Worm (Caenorhabditis elegans) whole organism, L2 larva: Measurements from ENCODE around the gene T28A11.20.

Source experiments
- lin-39 ChIP-seq: fragments of 150-350 bp; optimal IDR thresholded peaks from 2 replicates; lab custom pipeline; 2014; ENCODE audit warnings: missing biosample characterization, missing genetic modification reagents, missing genetic modification characterization
- lsy-2 ChIP-seq, 2 experiments: fragments of 150-350 bp in 1 of 2; sonication (generic microtip) in 1 of 2; optimal IDR thresholded peaks; 2 replicates each; lab custom pipeline; 2014 to 2017; ENCODE audit warnings: missing biosample characterization in 2 of 2, missing genetic modification characterization in 2 of 2
- mbf-1 ChIP-seq: sonication (generic microtip); optimal IDR thresholded peaks from 2 replicates; lab custom pipeline; 2017; ENCODE audit warnings: missing biosample characterization, missing genetic modification characterization
- nhr-12 ChIP-seq: fragments of 150-350 bp; optimal IDR thresholded peaks from 2 replicates; lab custom pipeline; 2014; ENCODE audit warnings: missing biosample characterization, missing genetic modification characterization
- nhr-237 ChIP-seq: fragments of 150-350 bp; optimal IDR thresholded peaks from 2 replicates; lab custom pipeline; 2014; ENCODE audit warnings: missing biosample characterization, missing genetic modification characterization
- skn-1 ChIP-seq: sonication (generic microtip); optimal IDR thresholded peaks from 2 replicates; lab custom pipeline; 2017; ENCODE audit warnings: missing biosample characterization, missing genetic modification characterization
- snpc-4 ChIP-seq: fragments of 150-350 bp; optimal IDR thresholded peaks from 2 replicates; lab custom pipeline; 2014; ENCODE audit warnings: missing biosample characterization, missing genetic modification characterization
- unc-62 ChIP-seq: fragments of 150-350 bp; optimal IDR thresholded peaks from 2 replicates; lab custom pipeline; 2014; ENCODE audit warnings: missing biosample characterization, missing genetic modification reagents, missing genetic modification characterization
- zag-1 ChIP-seq: fragments of 150-350 bp; optimal IDR thresholded peaks from 2 replicates; lab custom pipeline; 2014; ENCODE audit warnings: missing biosample characterization, missing genetic modification characterization
- ztf-4 ChIP-seq: fragments of 150-350 bp; optimal IDR thresholded peaks from 2 replicates; lab custom pipeline; 2014; ENCODE audit warnings: missing biosample characterization, missing genetic modification characterization

ce11 chrV:3227373-3227772 lies 45.7 kb downstream of the T28A11.20 start, which contains the start of gene K08D9.2:
- TF ChIP-seq mbf-1, result no peak
- no peak for TF ChIP-seq snpc-4 (tag; lab: Kevin White, UChicago)
- TF ChIP-seq ztf-4 (tag; lab: Kevin White, UChicago), result no peak
- no peak for TF ChIP-seq lin-39 (tag; lab: Kevin White, UChicago)
- no peak for TF ChIP-seq zag-1 (tag; lab: Kevin White, UChicago)
- TF ChIP-seq nhr-12 (tag; lab: Kevin White, UChicago), result no peak
- no peak for TF ChIP-seq nhr-237 (tag; lab: Kevin White, UChicago)
- no peak for TF ChIP-seq lsy-2 (tag; optimal IDR thresholded peaks at IDR 0.05; lab: Kevin White, UChicago)
- TF ChIP-seq unc-62 (GFP tag; lab: Kevin White, UChicago), result no peak
- TF ChIP-seq skn-1 (tag; lab: Kevin White, UChicago), result no peak
